Comparison of ENCODE assay signal across 1 worm cellular context in genomic region chrV:8043664-8044063, ce11.
TF ChIP-seq lines count a peak whose summit lies in the region.

No protein-coding gene starts in this region.

TF ChIP-seq in whole organism, L2 larva, 48 proteins besides CTCF, POLR2A, EP300 and RAD21 (continued from another document):
- peak; percentile 44 for TF ChIP-seq sma-9 (GFP tag; optimal IDR thresholded peaks at IDR 0.05; lab: Kevin White, UChicago)
- no peak for TF ChIP-seq sma-9 (tag; optimal IDR thresholded peaks at IDR 0.05; lab: Kevin White, UChicago)
- TF ChIP-seq nhr-10 (tag; optimal IDR thresholded peaks at IDR 0.05; lab: Kevin White, UChicago) = no peak
- TF ChIP-seq mdl-1 (tag; optimal IDR thresholded peaks at IDR 0.05; lab: Kevin White, UChicago) = no peak
- TF ChIP-seq nhr-12 (tag; optimal IDR thresholded peaks at IDR 0.05; lab: Kevin White, UChicago) = no peak
- no peak for TF ChIP-seq unc-62 (GFP tag; optimal IDR thresholded peaks at IDR 0.05; lab: Kevin White, UChicago)
- TF ChIP-seq sem-4 (tag; optimal IDR thresholded peaks at IDR 0.05; lab: Kevin White, UChicago) = no peak
- no peak for TF ChIP-seq sma-3 (GFP tag; optimal IDR thresholded peaks at IDR 0.05; lab: Kevin White, UChicago)
- TF ChIP-seq unc-39 (tag; optimal IDR thresholded peaks at IDR 0.05; lab: Kevin White, UChicago) = no peak
- TF ChIP-seq crh-2 (tag; optimal IDR thresholded peaks at IDR 0.05; lab: Kevin White, UChicago) = no peak
- TF ChIP-seq ztf-11 (tag; optimal IDR thresholded peaks at IDR 0.05; lab: Kevin White, UChicago) = no peak
- TF ChIP-seq lin-13 (GFP tag; optimal IDR thresholded peaks at IDR 0.05; lab: Kevin White, UChicago) = no peak
- TF ChIP-seq nhr-25 (tag; optimal IDR thresholded peaks at IDR 0.05; lab: Kevin White, UChicago) = no peak
- peak; percentile 11 for TF ChIP-seq nhr-21 (tag; optimal IDR thresholded peaks at IDR 0.05; lab: Kevin White, UChicago)
- TF ChIP-seq nhr-129 (tag; optimal IDR thresholded peaks at IDR 0.05; lab: Kevin White, UChicago) = peak; percentile 38
- TF ChIP-seq ama-1 (optimal IDR thresholded peaks at IDR 0.05; lab: Kevin White, UChicago) = no peak
- TF ChIP-seq Y55F3AM.14 (GFP tag; optimal IDR thresholded peaks at IDR 0.05; lab: Kevin White, UChicago) = no peak
- TF ChIP-seq nhr-6 (tag; optimal IDR thresholded peaks at IDR 0.05; lab: Kevin White, UChicago) = no peak
